Fruit fly (Drosophila melanogaster): Measurements from ENCODE around the gene CG8209.

Gene CG8209

DNA sequence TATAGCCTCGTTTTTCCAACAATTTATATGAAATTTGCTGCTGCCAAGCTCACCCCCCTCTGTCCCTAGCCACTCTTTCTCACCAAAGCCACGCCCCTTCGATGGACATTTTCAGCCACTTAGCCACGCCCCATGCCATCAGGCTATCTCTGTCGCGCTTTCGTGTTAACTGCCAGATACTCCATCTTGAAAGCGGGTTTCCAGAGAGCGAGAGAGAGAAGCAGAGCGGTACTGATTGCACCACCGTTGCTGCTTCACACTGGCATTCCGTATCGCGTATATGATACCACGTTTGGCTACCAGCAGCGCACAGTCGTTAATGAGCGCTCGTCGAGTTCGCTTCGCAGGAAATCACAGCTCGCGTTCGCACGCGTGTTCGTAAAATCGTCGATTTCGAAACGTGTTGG is 28.3 kb upstream of the CG8209 start, which contains the start of gene exex:
TSS of gene exex (plus strand) at position 307 of the 407 bp plus-strand sequence.
- TF ChIP-seq Eip78C (GFP tag) = peak; percentile 51
- peak; percentile 10 for TF ChIP-seq Sox14 (GFP tag; optimal IDR thresholded peaks at IDR 0.05)
- TF ChIP-seq CG8319 (GFP tag; optimal IDR thresholded peaks at IDR 0.05) = no peak
- TF ChIP-seq Sox102F (GFP tag; optimal IDR thresholded peaks at IDR 0.05) = no peak
- TF ChIP-seq vri (GFP tag; optimal IDR thresholded peaks at IDR 0.05) = peak; percentile 34
- peak; percentile 16 for TF ChIP-seq fkh (GFP tag; optimal IDR thresholded peaks at IDR 0.05)
- no peak for TF ChIP-seq achi (GFP tag; optimal IDR thresholded peaks at IDR 0.05)
- no peak for TF ChIP-seq Hr39 (GFP tag; optimal IDR thresholded peaks at IDR 0.05)

DNA sequence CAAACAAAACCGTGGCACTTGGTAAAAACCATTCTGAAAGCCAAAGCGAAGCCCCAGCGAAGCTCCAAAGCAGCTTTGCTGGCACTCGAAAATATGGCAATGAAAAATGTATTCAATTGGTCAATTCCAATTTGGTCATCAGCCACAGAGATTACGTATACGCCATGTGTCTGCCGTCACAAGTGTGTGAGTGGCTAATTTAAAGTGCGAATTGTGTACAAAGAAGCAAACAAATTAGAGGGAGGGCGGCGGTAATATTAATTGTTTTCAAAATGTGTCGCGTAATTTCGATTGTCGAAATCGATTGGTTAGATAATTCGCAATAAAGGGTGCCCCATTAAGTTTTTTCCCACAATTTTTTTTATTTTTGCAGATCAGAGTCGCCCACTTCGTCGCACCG is 26.4 kb upstream of the CG8209 start:
- TF ChIP-seq vri (GFP tag; optimal IDR thresholded peaks at IDR 0.05) (peak; percentile 75), Hr4 (GFP tag; optimal IDR thresholded peaks at IDR 0.05) (no peak)

- TF ChIP-seq vri (GFP tag; optimal IDR thresholded peaks at IDR 0.05) (peak; percentile 68), Blimp-1 (GFP tag; optimal IDR thresholded peaks at IDR 0.05) (no peak), Gug (GFP tag; IDR thresholded peaks at IDR 0.05) (no peak), Eip93F (GFP tag; optimal IDR thresholded peaks at IDR 0.05) (no peak)
Measured at dm6 chr3L:7951841-7952240, 24.4 kb upstream of the CG8209 start.

DNA sequence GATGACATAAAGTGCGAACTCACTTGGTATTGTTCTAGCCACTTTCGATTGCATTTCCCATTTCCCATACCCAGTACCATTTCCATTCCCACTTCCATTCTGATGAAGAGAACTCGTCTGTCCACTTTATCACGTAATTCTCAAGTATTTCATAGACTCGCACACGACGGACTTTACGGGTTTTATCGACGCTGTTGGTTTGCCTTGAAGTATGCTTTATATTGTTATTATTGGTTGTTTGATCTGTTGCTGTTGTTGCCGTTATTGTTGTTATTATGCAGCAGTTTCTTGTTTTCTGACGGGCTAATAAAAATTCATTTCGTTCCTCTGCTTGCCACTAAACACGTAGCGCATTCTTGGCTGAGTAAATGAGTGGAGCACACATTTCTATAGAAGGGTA is 23.6 kb upstream of the CG8209 start:
- TF ChIP-seq CG32006 (GFP tag; optimal IDR thresholded peaks at IDR 0.05) (no peak), Eip93F (GFP tag; optimal IDR thresholded peaks at IDR 0.05) (no peak), fkh (GFP tag; optimal IDR thresholded peaks at IDR 0.05) (no peak), Sox102F (GFP tag; optimal IDR thresholded peaks at IDR 0.05) (no peak), vri (GFP tag; optimal IDR thresholded peaks at IDR 0.05) (no peak), CG11902 (GFP tag; optimal IDR thresholded peaks at IDR 0.05) (no peak), salr (GFP tag; optimal IDR thresholded peaks at IDR 0.05) (no peak), OdsH (GFP tag; optimal IDR thresholded peaks at IDR 0.05) (no peak), CG11762 (GFP tag; optimal IDR thresholded peaks at IDR 0.05; ENCODE audit: insufficient read depth) (no peak), svp (GFP tag) (no peak), spab (GFP tag; optimal IDR thresholded peaks at IDR 0.05) (no peak), Eip75B (GFP tag; optimal IDR thresholded peaks at IDR 0.05) (no peak), esn (GFP tag; optimal IDR thresholded peaks at IDR 0.05) (no peak), CG10669 (GFP tag; optimal IDR thresholded peaks at IDR 0.05) (no peak), CG6276 (GFP tag; optimal IDR thresholded peaks at IDR 0.05) (no peak), fd59A (GFP tag; optimal IDR thresholded peaks at IDR 0.05) (no peak), Hr4 (GFP tag; optimal IDR thresholded peaks at IDR 0.05) (no peak), Eip78C (GFP tag) (no peak), net (GFP tag; optimal IDR thresholded peaks at IDR 0.05) (no peak)

DNA sequence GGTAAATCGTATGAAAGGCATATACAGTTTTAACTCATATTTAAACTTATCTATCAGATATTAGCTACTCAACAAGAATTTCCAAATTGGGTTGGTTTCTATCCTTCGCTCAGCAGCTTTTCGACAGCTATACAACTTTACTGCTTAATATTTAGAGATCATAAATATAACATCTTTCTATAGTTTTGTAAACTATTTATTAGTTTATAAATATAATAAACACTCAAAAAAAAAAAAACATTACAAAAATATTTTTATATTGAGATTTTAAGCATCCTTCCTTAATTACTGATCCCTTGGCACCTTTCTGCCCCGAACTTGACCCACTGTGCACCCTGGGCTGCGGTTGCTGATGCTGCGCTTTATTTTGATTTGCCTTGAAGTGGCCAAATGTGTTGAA is 23.2 kb upstream of the CG8209 start:
- TF ChIP-seq Eip78C (GFP tag) = peak; percentile 10
- TF ChIP-seq esn (GFP tag; optimal IDR thresholded peaks at IDR 0.05) = no peak

- TF ChIP-seq CG1621 (tag; optimal IDR thresholded peaks at IDR 0.05) (no peak), Smox (GFP tag; optimal IDR thresholded peaks at IDR 0.05) (no peak), CG10631 (GFP tag; optimal IDR thresholded peaks at IDR 0.05) (no peak), Eip78C (GFP tag) (no peak), topi (GFP tag; optimal IDR thresholded peaks at IDR 0.05) (no peak), CG11294 (GFP tag; IDR thresholded peaks at IDR 0.05) (no peak), fkh (GFP tag; optimal IDR thresholded peaks at IDR 0.05) (no peak)
Measured at dm6 chr3L:7953728-7954127, 22.5 kb upstream of the CG8209 start.

DNA sequence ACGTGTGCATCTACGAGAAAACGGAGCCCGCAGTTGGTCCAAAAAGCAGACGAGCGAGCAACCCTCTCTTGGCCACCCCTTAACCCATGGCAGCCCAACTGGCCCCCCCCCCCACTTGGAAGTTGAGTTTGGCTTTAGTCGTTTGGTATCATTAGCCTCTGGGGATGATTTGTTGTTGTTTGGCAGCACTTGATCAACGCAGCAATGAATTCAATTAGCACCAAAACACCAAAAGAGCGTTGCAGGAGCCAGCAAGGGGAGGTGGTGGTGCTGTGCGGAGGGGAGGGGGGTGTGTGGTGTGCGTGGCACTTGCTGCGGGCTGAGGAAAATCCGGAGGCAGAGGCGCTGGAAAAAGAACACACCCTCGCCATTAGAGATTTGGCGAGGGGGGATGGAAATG is 21.2 kb upstream of the CG8209 start:
- TF ChIP-seq fd59A (GFP tag; optimal IDR thresholded peaks at IDR 0.05) (no peak), achi (GFP tag; optimal IDR thresholded peaks at IDR 0.05) (no peak), CG3032 (tag; optimal IDR thresholded peaks at IDR 0.05) (no peak), Eip93F (GFP tag; optimal IDR thresholded peaks at IDR 0.05) (no peak), CG10669 (GFP tag; optimal IDR thresholded peaks at IDR 0.05) (no peak)

Data from whole organism, prepupa.